Fruit fly (Drosophila melanogaster) whole organism, adult: ENCODE results near the gene Fmr1.

Source experiments
- CG11617 ChIP-seq: fragments of 200-800 bp; sonication (Bioruptor generic); optimal IDR thresholded peaks from 2 replicates; lab custom pipeline; 2017; ENCODE audit warnings: mild to moderate bottlenecking, missing biosample characterization, missing genetic modification reagents, missing genetic modification characterization
- cic ChIP-seq: fragments of 200-800 bp; sonication (Bioruptor generic); optimal IDR thresholded peaks from 2 replicates; lab custom pipeline; 2017; ENCODE audit warnings: missing biosample characterization, mild to moderate bottlenecking, missing genetic modification characterization, moderate library complexity
- kay ChIP-seq: fragments of 200-800 bp; sonication (Bioruptor generic); peaks from one replicate; lab custom pipeline; 2016; ENCODE audit warnings: missing biosample characterization, missing genetic modification characterization, borderline replicate concordance

- no peak for TF ChIP-seq cic (GFP tag; lab: Kevin White, UChicago)
- TF ChIP-seq CG11617 (GFP tag; lab: Kevin White, UChicago) = no peak
- no peak for TF ChIP-seq kay
These were observed 5.1 kb upstream of the Fmr1 start for dm6 chr3R:10114915-10115534.
